Worm (Caenorhabditis elegans) whole organism, L1 larva: ENCODE data around the gene dod-21.
A peak's percentile ranks its signal among the peaks of the same experiment; 100 is the strongest.

Experiments used
- C04F5.9 ChIP-seq: sonication (generic microtip); optimal IDR thresholded peaks from 2 replicates; lab custom pipeline; 2016; ENCODE audit warnings: missing genetic modification characterization, missing compliant biosample characterization
- C16A3.4 ChIP-seq: fragments of 150-350 bp; optimal IDR thresholded peaks from 2 replicates; lab custom pipeline; 2014; ENCODE audit warnings: missing biosample characterization, missing genetic modification characterization
- C34B4.2 ChIP-seq: sonication (generic microtip); optimal IDR thresholded peaks from 2 replicates; lab custom pipeline; 2017; ENCODE audit warnings: mild to moderate bottlenecking, missing genetic modification characterization, missing compliant biosample characterization
- F16B12.6 ChIP-seq: fragments of 150-350 bp; optimal IDR thresholded peaks from 2 replicates; lab custom pipeline; 2014; ENCODE audit warnings: missing biosample characterization, missing genetic modification characterization
- Y116A8C.19 ChIP-seq: sonication (generic microtip); optimal IDR thresholded peaks from 2 replicates; lab custom pipeline; 2016; ENCODE audit warnings: missing compliant biosample characterization, missing genetic modification characterization, borderline replicate concordance
- aha-1 ChIP-seq: fragments of 150-350 bp; optimal IDR thresholded peaks from 2 replicates; lab custom pipeline; 2014; ENCODE audit warnings: missing biosample characterization, missing genetic modification characterization
- alr-1 ChIP-seq: fragments of 200-800 bp; sonication (Bioruptor generic); optimal IDR thresholded peaks from 2 replicates; lab custom pipeline; 2018; ENCODE audit warnings: borderline replicate concordance, mild to moderate bottlenecking, missing genetic modification characterization, missing compliant biosample characterization
- aly-2 ChIP-seq: fragments of 150-350 bp; optimal IDR thresholded peaks from 2 replicates; lab custom pipeline; 2014; ENCODE audit warnings: missing biosample characterization, missing genetic modification characterization
- ceh-8 ChIP-seq: fragments of 200-800 bp; sonication (Bioruptor generic); optimal IDR thresholded peaks from 2 replicates; lab custom pipeline; 2018; ENCODE audit warnings: mild to moderate bottlenecking, missing genetic modification characterization, moderate library complexity, missing compliant biosample characterization
- efl-1 ChIP-seq, 4 experiments: fragments of 150-350 bp; optimal IDR thresholded peaks in 3 of 4; peaks in 1 of 4; 1 replicate in 1 of 4; 2 replicates in 3 of 4; lab custom pipeline; 2014; ENCODE audit warnings: missing biosample characterization in 2 of 4, missing genetic modification characterization in 2 of 4, missing genetic modification reagents in 2 of 4
- egl-27 ChIP-seq, 2 experiments: fragments of 150-350 bp in 1 of 2; sonication (generic microtip); optimal IDR thresholded peaks; 3 replicates each; lab custom pipeline; 2017 to 2018; ENCODE audit warnings: missing biosample characterization in 2 of 2, missing genetic modification characterization in 2 of 2, missing genetic modification reagents in 2 of 2
- elt-2 ChIP-seq: sonication (generic microtip); optimal IDR thresholded peaks from 2 replicates; lab custom pipeline; 2016; ENCODE audit warnings: missing genetic modification characterization, mild to moderate bottlenecking, inconsistent platforms, missing compliant biosample characterization, missing genetic modification reagents
- elt-3 ChIP-seq, 6 experiments: fragments of 150-350 bp in 1 of 6; sonication (generic microtip); optimal IDR thresholded peaks; 2 replicates each; lab custom pipeline; 2017 to 2018; ENCODE audit warnings: missing biosample characterization in 6 of 6, missing genetic modification characterization in 6 of 6, inconsistent platforms in 1 of 6
- ets-5 ChIP-seq: fragments of 200-800 bp; sonication (Bioruptor generic); IDR thresholded peaks from 2 replicates; pipeline ENCODE4 v1.3.6; 2022; ENCODE audit warnings: missing genetic modification characterization, missing compliant biosample characterization
- fkh-4 ChIP-seq: sonication (generic microtip); optimal IDR thresholded peaks from 2 replicates; lab custom pipeline; 2016; ENCODE audit warnings: missing compliant biosample characterization, missing genetic modification characterization, borderline replicate concordance
- fkh-8 ChIP-seq: sonication (generic microtip); optimal IDR thresholded peaks from 2 replicates; lab custom pipeline; 2016; ENCODE audit warnings: mild to moderate bottlenecking, missing genetic modification characterization, missing compliant biosample characterization
- grh-1 ChIP-seq: fragments of 200-800 bp; sonication (Bioruptor generic); IDR thresholded peaks from 2 replicates; pipeline ENCODE4 v1.3.6; 2022; ENCODE audit warnings: missing genetic modification reagents, missing genetic modification characterization, missing compliant biosample characterization
- irx-1 ChIP-seq: sonication (generic microtip); optimal IDR thresholded peaks from 2 replicates; lab custom pipeline; 2016; ENCODE audit warnings: missing genetic modification characterization, missing compliant biosample characterization
- isw-1 ChIP-seq: fragments of 200-800 bp; sonication (Bioruptor generic); IDR thresholded peaks from 2 replicates; pipeline ENCODE4 v1.3.6; 2022; ENCODE audit warnings: missing genetic modification characterization, missing compliant biosample characterization
- jun-1 ChIP-seq: fragments of 150-350 bp; optimal IDR thresholded peaks from 2 replicates; lab custom pipeline; 2014; ENCODE audit warnings: missing biosample characterization, missing genetic modification reagents, missing genetic modification characterization
- lin-14 ChIP-seq: fragments of 200-800 bp; sonication (Bioruptor generic); optimal IDR thresholded peaks from 2 replicates; lab custom pipeline; 2018; ENCODE audit warnings: mild to moderate bottlenecking, missing genetic modification characterization, moderate library complexity, missing compliant biosample characterization
- lin-15B ChIP-seq: fragments of 150-350 bp; sonication (generic microtip); optimal IDR thresholded peaks from 3 replicates; lab custom pipeline; 2014; ENCODE audit warnings: missing biosample characterization, missing genetic modification characterization
- lin-35 ChIP-seq, 2 experiments: fragments of 150-350 bp; optimal IDR thresholded peaks; 2 replicates each; lab custom pipeline; 2014; ENCODE audit warnings: missing biosample characterization in 2 of 2, missing genetic modification characterization in 2 of 2, missing genetic modification reagents in 2 of 2
- nhr-11 ChIP-seq: fragments of 150-350 bp; optimal IDR thresholded peaks from 2 replicates; lab custom pipeline; 2014; ENCODE audit warnings: missing biosample characterization, missing genetic modification characterization
- nhr-12 ChIP-seq: sonication (generic microtip); optimal IDR thresholded peaks from 2 replicates; lab custom pipeline; 2017; ENCODE audit warnings: missing biosample characterization, missing genetic modification characterization
- nhr-237 ChIP-seq: fragments of 150-350 bp; optimal IDR thresholded peaks from 2 replicates; lab custom pipeline; 2014; ENCODE audit warnings: missing biosample characterization, missing genetic modification characterization
- nhr-77 ChIP-seq: fragments of 150-350 bp; optimal IDR thresholded peaks from 2 replicates; lab custom pipeline; 2014; ENCODE audit warnings: missing biosample characterization, missing genetic modification characterization
- nhr-85 ChIP-seq: sonication (generic microtip); peaks from one replicate; lab custom pipeline; 2016; ENCODE audit warnings: missing genetic modification characterization, inconsistent platforms, missing compliant biosample characterization
- nhr-90 ChIP-seq: sonication (generic microtip); optimal IDR thresholded peaks from 2 replicates; lab custom pipeline; 2016; ENCODE audit warnings: mild to moderate bottlenecking, missing genetic modification characterization, missing compliant biosample characterization; ENCODE audit not compliant: poor library complexity
- rnt-1 ChIP-seq: sonication (generic microtip); optimal IDR thresholded peaks from 2 replicates; lab custom pipeline; 2016; ENCODE audit warnings: mild to moderate bottlenecking, missing genetic modification characterization, moderate library complexity, missing compliant biosample characterization
- snu-23 ChIP-seq: sonication (generic microtip); optimal IDR thresholded peaks from 2 replicates; lab custom pipeline; 2016; ENCODE audit warnings: missing genetic modification characterization, missing compliant biosample characterization
- sup-37 ChIP-seq: fragments of 200-800 bp; sonication (Bioruptor generic); optimal IDR thresholded peaks from 2 replicates; lab custom pipeline; 2018; ENCODE audit warnings: mild to moderate bottlenecking, missing genetic modification characterization, missing compliant biosample characterization
- swsn-7 ChIP-seq: sonication (generic microtip); optimal IDR thresholded peaks from 2 replicates; lab custom pipeline; 2016; ENCODE audit warnings: missing genetic modification characterization, missing compliant biosample characterization
- tbx-2 ChIP-seq: sonication (generic microtip); optimal IDR thresholded peaks from 2 replicates; lab custom pipeline; 2016; ENCODE audit warnings: missing genetic modification characterization, missing compliant biosample characterization
- unc-30 ChIP-seq: sonication (generic microtip); optimal IDR thresholded peaks from 2 replicates; lab custom pipeline; 2017; ENCODE audit warnings: missing biosample characterization, missing genetic modification characterization
- unc-86 ChIP-seq: sonication (generic microtip); optimal IDR thresholded peaks from 2 replicates; lab custom pipeline; 2016; ENCODE audit warnings: missing genetic modification characterization, missing compliant biosample characterization
- vab-15 ChIP-seq: sonication (generic microtip); optimal IDR thresholded peaks from 2 replicates; lab custom pipeline; 2017; ENCODE audit warnings: missing genotype, mild to moderate bottlenecking, missing genetic modification characterization, missing compliant biosample characterization
- xbp-1 ChIP-seq: sonication (generic microtip); optimal IDR thresholded peaks from 2 replicates; lab custom pipeline; 2016; ENCODE audit warnings: missing genetic modification characterization, missing compliant biosample characterization
- zag-1 ChIP-seq: fragments of 150-350 bp; optimal IDR thresholded peaks from 2 replicates; lab custom pipeline; 2014; ENCODE audit warnings: missing biosample characterization, missing genetic modification characterization
- zip-4 ChIP-seq: fragments of 200-800 bp; sonication (Bioruptor generic); optimal IDR thresholded peaks from 2 replicates; lab custom pipeline; 2018; ENCODE audit warnings: mild to moderate bottlenecking, missing genetic modification characterization, moderate library complexity, missing compliant biosample characterization
- ztf-4 ChIP-seq: fragments of 150-350 bp; optimal IDR thresholded peaks from 2 replicates; lab custom pipeline; 2014; ENCODE audit warnings: missing biosample characterization, missing genetic modification characterization

dod-21 gene

DNA sequence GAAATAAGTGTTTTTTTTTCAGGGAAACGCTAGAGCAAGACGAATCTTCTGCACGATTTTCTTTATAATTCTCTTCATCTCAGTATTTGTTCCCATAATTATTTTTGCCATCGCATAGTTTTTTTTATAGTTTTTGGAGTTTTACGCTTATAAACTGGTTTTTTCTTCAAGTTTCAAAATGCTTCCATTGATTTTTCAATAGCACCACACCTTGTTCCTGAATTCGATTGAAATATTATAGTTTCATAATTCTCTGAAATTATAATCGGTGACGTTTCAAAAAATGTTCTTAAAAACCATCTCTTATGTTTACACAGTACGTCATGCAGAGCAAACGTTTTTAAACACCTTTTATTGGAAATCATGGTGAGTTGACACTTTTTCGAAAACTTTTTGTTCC, 43.4 kb upstream of the dod-21 start, which contains the start of gene K08D8.12:
Gene K08D8.12 (plus strand): TSS at position 301 of the 400 bp plus-strand sequence.
- no peak for TF ChIP-seq irx-1 (tag; lab: Kevin White, UChicago)
- TF ChIP-seq nhr-85: peak; percentile 6

DNA sequence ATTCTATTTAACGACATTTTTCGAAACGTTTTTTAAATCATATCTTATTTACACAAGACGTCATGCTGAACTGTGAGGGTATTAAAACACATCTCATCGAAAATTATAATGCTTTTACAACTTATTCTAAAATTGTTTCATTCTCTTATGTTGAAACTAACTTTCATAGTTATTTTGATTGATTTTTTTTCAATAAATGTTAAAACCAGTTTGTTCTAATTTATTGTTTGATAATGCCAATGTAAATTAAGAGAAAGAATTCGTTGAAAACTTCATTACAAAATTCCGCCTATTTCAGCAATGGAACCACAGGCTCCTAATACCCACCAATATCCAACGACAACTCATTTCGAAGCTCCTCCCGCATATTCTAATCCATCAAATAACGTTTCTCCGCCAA, 41.5 kb upstream of the dod-21 start, which contains the start of gene K08D8.11:
Gene K08D8.11 (plus strand): TSS at position 301 of the 400 bp plus-strand sequence.
- no peak for TF ChIP-seq irx-1 (tag; lab: Kevin White, UChicago)
- no peak for TF ChIP-seq unc-86 (tag; lab: Kevin White, UChicago)
- TF ChIP-seq nhr-90 (tag; lab: Kevin White, UChicago): no peak
- TF ChIP-seq nhr-237 (tag; lab: Kevin White, UChicago): no peak
- TF ChIP-seq fkh-4: no peak
- TF ChIP-seq nhr-12 (tag; lab: Kevin White, UChicago): no peak
- TF ChIP-seq nhr-77: no peak
- TF ChIP-seq Y116A8C.19 (tag; lab: Kevin White, UChicago): no peak
- no peak for TF ChIP-seq egl-27 (tag; optimal IDR thresholded peaks at IDR 0.05; lab: Kevin White, UChicago)
- no peak for TF ChIP-seq xbp-1 (tag; lab: Kevin White, UChicago)
- TF ChIP-seq sup-37 (GFP tag; lab: Kevin White, UChicago): no peak
- no peak for TF ChIP-seq nhr-85
- TF ChIP-seq snu-23 (GFP tag; lab: Kevin White, UChicago): no peak
- TF ChIP-seq lin-35 (GFP tag; optimal IDR thresholded peaks at IDR 0.05; lab: Kevin White, UChicago): no peak
- no peak for TF ChIP-seq zag-1
- no peak for TF ChIP-seq ceh-8 (GFP tag; lab: Kevin White, UChicago)
- TF ChIP-seq tbx-2 (tag; lab: Kevin White, UChicago): no peak

- TF ChIP-seq lin-35 (GFP tag; optimal IDR thresholded peaks at IDR 0.05; lab: Kevin White, UChicago) (peak in 1 of 2 experiments; percentile 24), Y116A8C.19 (tag; lab: Kevin White, UChicago) (no peak), elt-2 (tag; lab: Kevin White, UChicago) (peak; percentile 58), C34B4.2 (tag; lab: Kevin White, UChicago) (no peak)
Observed at ce11 chrIV:12896371-12896882, 40.1 kb upstream of the dod-21 start, which contains the start of gene K08D8.7. K08D8.7 (plus strand) TSS chrIV:12896832.

DNA sequence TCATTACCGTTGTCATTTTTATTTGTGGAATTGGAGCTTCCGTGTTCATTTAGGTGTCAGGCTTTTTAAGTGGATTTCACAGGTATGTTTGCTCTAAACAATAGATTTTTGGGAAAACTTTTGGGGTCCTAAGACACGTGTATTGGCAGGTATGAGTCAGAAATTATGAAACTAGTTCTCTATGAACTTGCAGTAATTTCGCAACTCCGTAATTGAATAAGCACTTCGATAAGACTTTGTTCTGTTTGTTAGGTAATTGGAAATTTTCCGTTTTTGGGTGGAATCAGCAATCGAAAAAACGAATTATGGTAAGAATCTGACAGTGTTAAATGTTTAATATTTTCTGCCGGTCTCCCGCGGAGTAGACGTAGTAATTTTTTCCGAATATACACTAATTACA, 39.4 kb upstream of the dod-21 start:
- TF ChIP-seq C16A3.4 (tag; lab: Kevin White, UChicago) (no peak), C34B4.2 (tag; lab: Kevin White, UChicago) (no peak), unc-30 (tag; lab: Kevin White, UChicago) (no peak), elt-3 (tag; optimal IDR thresholded peaks at IDR 0.05; lab: Kevin White, UChicago) (no peak), aha-1 (tag; lab: Kevin White, UChicago) (no peak), isw-1 (no peak), aly-2 (tag; lab: Kevin White, UChicago) (no peak), alr-1 (no peak), fkh-4 (no peak), sup-37 (GFP tag; lab: Kevin White, UChicago) (no peak), vab-15 (tag; lab: Kevin White, UChicago) (no peak), ets-5 (GFP tag; lab: Robert Waterston, UW) (no peak), xbp-1 (tag; lab: Kevin White, UChicago) (no peak), nhr-77 (no peak), lin-15B (tag; lab: Kevin White, UChicago) (no peak), nhr-90 (tag; lab: Kevin White, UChicago) (no peak), efl-1 (optimal IDR thresholded peaks at IDR 0.05; lab: Kevin White, UChicago) (no peak), efl-1 (GFP tag; optimal IDR thresholded peaks at IDR 0.05 in 1 of 2; lab: Kevin White, UChicago) (no peak)

DNA sequence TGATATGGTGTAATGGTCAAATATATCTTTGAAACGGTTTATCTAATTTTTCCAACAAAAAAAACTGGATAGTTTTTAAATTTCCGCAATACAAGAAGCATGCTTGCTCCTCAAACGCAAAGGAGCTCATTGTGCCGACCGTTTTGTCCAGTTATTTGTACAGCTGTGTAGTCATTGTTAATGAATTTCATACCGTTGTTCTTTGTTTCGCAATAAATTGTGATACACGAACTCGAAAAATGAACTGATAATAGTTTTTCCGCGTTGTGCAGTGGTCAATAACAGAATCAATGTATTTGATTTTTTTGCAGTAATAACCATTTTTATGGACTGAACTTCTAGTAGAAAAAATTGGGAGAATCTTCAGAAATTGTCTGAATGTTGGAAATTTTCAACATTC, 37.7 kb upstream of the dod-21 start:
- no peak for TF ChIP-seq rnt-1 (tag; lab: Kevin White, UChicago)
- TF ChIP-seq zip-4 (GFP tag; lab: Kevin White, UChicago): no peak
- no peak for TF ChIP-seq lin-14
- TF ChIP-seq elt-2 (tag; lab: Kevin White, UChicago): peak; percentile 4
- no peak for TF ChIP-seq fkh-8
- no peak for TF ChIP-seq efl-1 (optimal IDR thresholded peaks at IDR 0.05; lab: Kevin White, UChicago)
- TF ChIP-seq efl-1 (GFP tag; optimal IDR thresholded peaks at IDR 0.05 in 1 of 2; lab: Kevin White, UChicago): peak in 1 of 2 experiments; percentile 81
- no peak for TF ChIP-seq F16B12.6 (tag; lab: Kevin White, UChicago)
- no peak for TF ChIP-seq grh-1
- TF ChIP-seq jun-1: no peak
- TF ChIP-seq swsn-7 (tag; lab: Kevin White, UChicago): no peak
- no peak for TF ChIP-seq sup-37 (GFP tag; lab: Kevin White, UChicago)
- no peak for TF ChIP-seq nhr-11 (tag; lab: Kevin White, UChicago)
- TF ChIP-seq C04F5.9 (tag; lab: Kevin White, UChicago): no peak
- TF ChIP-seq isw-1: no peak
- TF ChIP-seq egl-27 (tag; optimal IDR thresholded peaks at IDR 0.05; lab: Kevin White, UChicago): no peak
- TF ChIP-seq ztf-4 (tag; lab: Kevin White, UChicago): no peak
